Worm (Caenorhabditis elegans): ENCODE results near the gene F58F12.2.
A peak's percentile ranks its signal among the peaks of the same experiment; 100 is the strongest.

DNA sequence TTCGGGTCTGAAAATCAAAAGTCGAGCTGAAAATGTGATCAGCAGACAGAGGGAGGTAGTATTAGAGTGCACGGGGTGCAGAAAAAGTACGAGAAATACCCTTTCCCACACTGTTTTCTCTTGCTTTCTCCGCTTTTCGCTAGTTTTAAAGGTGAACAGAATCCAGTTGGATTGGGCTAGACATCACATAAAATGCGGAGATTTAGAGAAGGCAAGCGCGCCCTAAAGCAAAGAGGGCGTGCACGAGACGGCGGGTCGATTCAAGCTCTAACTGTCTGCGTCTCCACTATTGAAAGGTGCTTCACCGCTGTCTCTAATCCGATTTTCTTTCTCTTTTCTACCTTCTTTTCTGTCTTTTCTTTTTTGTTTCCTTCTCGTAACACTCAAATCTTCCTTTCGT is 17.7 kb downstream of the F58F12.2 start:
- TF ChIP-seq pag-3 (tag; optimal IDR thresholded peaks at IDR 0.05; ENCODE audit: borderline replicate concordance) (no peak), ceh-24 (tag; optimal IDR thresholded peaks at IDR 0.05) (no peak), nfya-1 (tag; optimal IDR thresholded peaks at IDR 0.05) (peak; percentile 75), ama-1 (optimal IDR thresholded peaks at IDR 0.05) (no peak), pha-4 (tag; optimal IDR thresholded peaks at IDR 0.05) (no peak), K09A11.1 (tag; optimal IDR thresholded peaks at IDR 0.05; ENCODE audit: insufficient read depth) (no peak), mec-3 (tag; optimal IDR thresholded peaks at IDR 0.05; ENCODE audit: borderline replicate concordance) (no peak), ahr-1 (tag; optimal IDR thresholded peaks at IDR 0.05) (no peak), lin-11 (tag; optimal IDR thresholded peaks at IDR 0.05) (no peak), hlh-30 (tag; optimal IDR thresholded peaks at IDR 0.05; ENCODE audit: insufficient read depth) (peak; percentile 98), pqm-1 (tag; optimal IDR thresholded peaks at IDR 0.05) (no peak)

Measured in whole organism, late embryonic.